Worm (Caenorhabditis elegans) whole organism, L1 larva: ENCODE results near the gene Y77E11A.23.

Source experiments
- ama-1 ChIP-seq: fragments of 150-350 bp; optimal IDR thresholded peaks from 2 replicates; lab custom pipeline; 2014
- ceh-82 ChIP-seq, 3 experiments: fragments of 150-350 bp in 1 of 3; sonication (generic microtip) in 2 of 3; optimal IDR thresholded peaks; 2 replicates each; lab custom pipeline; 2014 to 2017; ENCODE audit warnings: missing biosample characterization in 3 of 3, missing genetic modification characterization in 3 of 3

DNA sequence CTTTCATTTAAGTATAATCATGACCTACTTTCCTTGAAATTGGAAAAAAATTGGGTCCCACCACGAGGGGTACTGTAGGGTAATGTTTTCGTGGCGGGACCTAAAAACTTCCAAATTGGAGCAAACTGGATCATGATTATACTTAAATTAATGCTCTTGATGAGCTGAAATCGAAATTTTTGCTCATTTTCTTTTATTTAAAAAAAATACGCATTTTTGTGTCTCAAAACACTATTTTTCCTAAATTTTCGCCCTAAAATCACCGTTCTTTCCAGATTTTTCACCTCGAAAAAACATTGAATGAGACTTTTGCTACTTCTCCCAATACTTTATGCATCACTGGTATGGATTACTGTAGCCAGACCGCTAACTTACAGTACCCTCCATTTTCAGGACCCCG is 23.9 kb downstream of the Y77E11A.23 start, which contains the start of gene spp-31:
- no peak for TF ChIP-seq ama-1 (lab: Kevin White, UChicago)
- no peak for TF ChIP-seq ceh-82 (tag; optimal IDR thresholded peaks at IDR 0.05; lab: Kevin White, UChicago)
